Fruit fly (Drosophila melanogaster) whole organism, embryonic: Measurements from ENCODE around the gene Ugt37C2.

Experiments used
- Atf3 ChIP-seq: fragments of 200-800 bp; sonication (Bioruptor generic); optimal IDR thresholded peaks from 3 replicates; lab custom pipeline; 2016; ENCODE audit warnings: missing biosample characterization, missing genetic modification characterization
- Atf6 ChIP-seq: fragments of 200-800 bp; sonication (Bioruptor generic); IDR thresholded peaks from 2 replicates; pipeline ENCODE4 v1.3.6; 2022; ENCODE audit warnings: missing biosample characterization, missing genetic modification characterization
- BEAF-32 ChIP-seq: fragments of 200-800 bp; sonication (Bioruptor generic); optimal IDR thresholded peaks from 3 replicates; lab custom pipeline; 2017; ENCODE audit warnings: missing biosample characterization, missing genetic modification characterization, mild to moderate bottlenecking, moderate library complexity, missing genetic modification reagents
- Bgb ChIP-seq: fragments of 200-800 bp; sonication (Bioruptor generic); IDR thresholded peaks from 2 replicates; pipeline ENCODE4 v1.3.6; 2022; ENCODE audit warnings: missing biosample characterization, missing genetic modification characterization; ENCODE audit not compliant: partially characterized antibody
- CG10267 ChIP-seq: fragments of 200-800 bp; sonication (Bioruptor generic); optimal IDR thresholded peaks from 2 replicates; lab custom pipeline; 2018; ENCODE audit warnings: missing biosample characterization, mild to moderate bottlenecking, missing genetic modification characterization, moderate library complexity
- CG13287 ChIP-seq: fragments of 200-800 bp; sonication (Bioruptor generic); IDR thresholded peaks from 2 replicates; pipeline ENCODE4 v1.3.6; 2022; ENCODE audit warnings: missing biosample characterization, missing genetic modification characterization; ENCODE audit not compliant: partially characterized antibody
- CG14710 ChIP-seq: fragments of 200-800 bp; sonication (Bioruptor generic); optimal IDR thresholded peaks from 3 replicates; lab custom pipeline; 2019; ENCODE audit warnings: missing biosample characterization, mild to moderate bottlenecking, missing genetic modification characterization, moderate library complexity
- CG15479 ChIP-seq: fragments of 200-800 bp; sonication (Bioruptor generic); optimal IDR thresholded peaks from 3 replicates; lab custom pipeline; 2019; ENCODE audit warnings: missing biosample characterization, mild to moderate bottlenecking, missing genetic modification characterization, moderate library complexity
- CG16813 ChIP-seq: fragments of 200-800 bp; sonication (Bioruptor generic); IDR thresholded peaks from 3 replicates; pipeline ENCODE4 v1.3.6; 2022; ENCODE audit warnings: missing biosample characterization, missing genetic modification characterization; ENCODE audit not compliant: partially characterized antibody
- CG2199 ChIP-seq: fragments of 200-800 bp; sonication (Bioruptor generic); IDR thresholded peaks from 3 replicates; pipeline ENCODE4 v1.3.6; 2022; ENCODE audit warnings: missing biosample characterization, missing genetic modification characterization
- CG3995 ChIP-seq: fragments of 200-800 bp; sonication (Bioruptor generic); optimal IDR thresholded peaks from 3 replicates; lab custom pipeline; 2016; ENCODE audit warnings: missing biosample characterization, missing genetic modification characterization
- CG4424 ChIP-seq: fragments of 200-800 bp; sonication (Bioruptor generic); optimal IDR thresholded peaks from 3 replicates; lab custom pipeline; 2016; ENCODE audit warnings: missing biosample characterization, missing genetic modification characterization
- CG6791 ChIP-seq: fragments of 200-800 bp; sonication (Bioruptor generic); IDR thresholded peaks from 3 replicates; pipeline ENCODE4 v1.3.6; 2022; ENCODE audit warnings: missing biosample characterization, missing genetic modification characterization; ENCODE audit not compliant: partially characterized antibody
- CG9215 ChIP-seq: fragments of 200-800 bp; sonication (Bioruptor generic); IDR thresholded peaks from 2 replicates; pipeline ENCODE4 v1.3.6; 2022; ENCODE audit warnings: missing biosample characterization, missing genetic modification characterization
- CG9797 ChIP-seq: fragments of 200-800 bp; sonication (Bioruptor generic); optimal IDR thresholded peaks from 3 replicates; lab custom pipeline; 2018; ENCODE audit warnings: missing biosample characterization, mild to moderate bottlenecking, missing genetic modification characterization
- Dll ChIP-seq: fragments of 200-800 bp; sonication (Bioruptor generic); IDR thresholded peaks from 4 replicates; pipeline ENCODE4 v1.3.6; 2022; ENCODE audit warnings: missing biosample characterization, missing genetic modification characterization; ENCODE audit not compliant: partially characterized antibody
- Doc3 ChIP-seq: fragments of 200-800 bp; sonication (Bioruptor generic); IDR thresholded peaks from 3 replicates; pipeline ENCODE4 v1.3.6; 2022; ENCODE audit warnings: missing biosample characterization, missing genetic modification characterization; ENCODE audit not compliant: partially characterized antibody
- Dp ChIP-seq: fragments of 200-800 bp; sonication (Bioruptor generic); optimal IDR thresholded peaks from 2 replicates; lab custom pipeline; 2018; ENCODE audit warnings: missing biosample characterization, mild to moderate bottlenecking, missing genetic modification characterization, moderate library complexity
- Dref ChIP-seq: fragments of 200-800 bp; sonication (Bioruptor generic); IDR thresholded peaks from 2 replicates; pipeline ENCODE4 v1.3.6; 2022; ENCODE audit warnings: missing biosample characterization, missing genetic modification characterization
- Lim3 ChIP-seq: fragments of 200-800 bp; sonication (Bioruptor generic); IDR thresholded peaks from 2 replicates; pipeline ENCODE4 v1.3.6; 2022; ENCODE audit warnings: missing biosample characterization, missing genetic modification characterization
- MESR4 ChIP-seq: fragments of 200-800 bp; sonication (Bioruptor generic); optimal IDR thresholded peaks from 2 replicates; lab custom pipeline; 2018; ENCODE audit warnings: missing biosample characterization, mild to moderate bottlenecking, missing genetic modification characterization, moderate library complexity
- Myb ChIP-seq: fragments of 200-800 bp; sonication (Bioruptor generic); optimal IDR thresholded peaks from 2 replicates; lab custom pipeline; 2016; ENCODE audit warnings: missing biosample characterization, missing genetic modification characterization
- Opbp ChIP-seq: fragments of 200-800 bp; sonication (Bioruptor generic); IDR thresholded peaks from 3 replicates; pipeline ENCODE4 v1.3.6; 2022; ENCODE audit warnings: missing biosample characterization, missing genetic modification characterization; ENCODE audit not compliant: partially characterized antibody
- Pdp1 ChIP-seq, 2 experiments: fragments of 200-800 bp; sonication (Bioruptor generic); optimal IDR thresholded peaks; 3 replicates each; lab custom pipeline; 2016; ENCODE audit warnings: missing biosample characterization in 2 of 2, missing genetic modification characterization in 2 of 2, mild to moderate bottlenecking in 1 of 2, moderate library complexity in 1 of 2
- Ptx1 ChIP-seq: fragments of 200-800 bp; sonication (Bioruptor generic); IDR thresholded peaks from 2 replicates; pipeline ENCODE4 v1.3.6; 2022; ENCODE audit warnings: missing biosample characterization, missing genetic modification characterization
- Ravus ChIP-seq: fragments of 200-800 bp; sonication (Bioruptor generic); IDR thresholded peaks from 2 replicates; pipeline ENCODE4 v1.3.6; 2022; ENCODE audit warnings: missing biosample characterization, missing genetic modification characterization
- Scr ChIP-seq: fragments of 200-800 bp; sonication (Bioruptor generic); IDR thresholded peaks from 2 replicates; pipeline ENCODE4 v1.3.6; 2022; ENCODE audit warnings: missing biosample characterization, missing genetic modification characterization; ENCODE audit not compliant: partially characterized antibody
- Side ChIP-seq: fragments of 200-800 bp; sonication (Bioruptor generic); optimal IDR thresholded peaks from 2 replicates; lab custom pipeline; 2016; ENCODE audit warnings: missing biosample characterization, missing genetic modification characterization
- Sin3A ChIP-seq: fragments of >200 bp; optimal IDR thresholded peaks from 2 replicates; lab custom pipeline; 2018
- amos ChIP-seq: fragments of 200-800 bp; sonication (Bioruptor generic); IDR thresholded peaks from 2 replicates; pipeline ENCODE4 v1.3.6; 2022; ENCODE audit warnings: missing biosample characterization, missing genetic modification characterization; ENCODE audit not compliant: partially characterized antibody
- bowl ChIP-seq: fragments of 200-800 bp; sonication (Bioruptor generic); IDR thresholded peaks from 2 replicates; pipeline ENCODE4 v1.3.6; 2022; ENCODE audit warnings: missing biosample characterization, missing genetic modification characterization
- cg ChIP-seq: fragments of 200-800 bp; sonication (Bioruptor generic); optimal IDR thresholded peaks from 3 replicates; lab custom pipeline; 2019; ENCODE audit warnings: missing biosample characterization, mild to moderate bottlenecking, missing genetic modification characterization, moderate library complexity
- chm ChIP-seq: fragments of 200-800 bp; sonication (Bioruptor generic); IDR thresholded peaks from 2 replicates; pipeline ENCODE4 v1.3.6; 2022; ENCODE audit warnings: missing biosample characterization, missing genetic modification characterization
- fd64A ChIP-seq: fragments of 200-800 bp; sonication (Bioruptor generic); optimal IDR thresholded peaks from 3 replicates; lab custom pipeline; 2018; ENCODE audit warnings: missing biosample characterization, mild to moderate bottlenecking, missing genetic modification characterization
- gfzf ChIP-seq: fragments of 200-800 bp; sonication (Bioruptor generic); optimal IDR thresholded peaks from 2 replicates; lab custom pipeline; 2016; ENCODE audit warnings: missing biosample characterization, mild to moderate bottlenecking, missing genetic modification characterization, moderate library complexity
- insv ChIP-seq, 2 experiments: fragments of 200-800 bp; sonication (Bioruptor generic); optimal IDR thresholded peaks; 3 replicates each; lab custom pipeline; 2016 to 2018; ENCODE audit warnings: missing biosample characterization in 2 of 2, missing genetic modification characterization in 2 of 2
- inv ChIP-seq: fragments of 200-800 bp; sonication (Bioruptor generic); IDR thresholded peaks from 2 replicates; pipeline ENCODE4 v1.3.6; 2022; ENCODE audit warnings: missing biosample characterization, missing genetic modification characterization; ENCODE audit not compliant: partially characterized antibody
- knrl ChIP-seq: fragments of 200-800 bp; sonication (Bioruptor generic); IDR thresholded peaks from 3 replicates; pipeline ENCODE4 v1.3.6; 2022; ENCODE audit warnings: missing biosample characterization, missing genetic modification characterization; ENCODE audit not compliant: partially characterized antibody
- nerfin-1 ChIP-seq: fragments of 200-800 bp; sonication (Bioruptor generic); optimal IDR thresholded peaks from 3 replicates; lab custom pipeline; 2019; ENCODE audit warnings: missing biosample characterization, mild to moderate bottlenecking, missing genetic modification characterization, moderate library complexity
- nmo ChIP-seq: fragments of 200-800 bp; sonication (Bioruptor generic); optimal IDR thresholded peaks from 2 replicates; lab custom pipeline; 2018; ENCODE audit warnings: missing biosample characterization, mild to moderate bottlenecking, missing genetic modification characterization, moderate library complexity
- phol ChIP-seq: fragments of 200-800 bp; sonication (Bioruptor generic); optimal IDR thresholded peaks from 3 replicates; lab custom pipeline; 2018; ENCODE audit warnings: missing biosample characterization, mild to moderate bottlenecking, missing genetic modification characterization, moderate library complexity
- pzg ChIP-seq: fragments of 200-800 bp; sonication (Bioruptor generic); optimal IDR thresholded peaks from 3 replicates; lab custom pipeline; 2018; ENCODE audit warnings: missing biosample characterization, mild to moderate bottlenecking, missing genetic modification characterization, moderate library complexity
- rib ChIP-seq: fragments of 200-800 bp; sonication (Bioruptor generic); IDR thresholded peaks from 2 replicates; pipeline ENCODE4 v1.3.6; 2022; ENCODE audit warnings: missing biosample characterization, missing genetic modification characterization
- row ChIP-seq: fragments of 200-800 bp; sonication (Bioruptor generic); IDR thresholded peaks from 3 replicates; pipeline ENCODE4 v1.3.6; 2022; ENCODE audit warnings: missing biosample characterization, missing genetic modification characterization
- sens ChIP-seq: fragments of 200-800 bp; sonication (Bioruptor generic); peaks from one replicate; lab custom pipeline; 2016; ENCODE audit warnings: missing biosample characterization, missing genetic modification characterization
- trem ChIP-seq: fragments of 200-800 bp; optimal IDR thresholded peaks from 3 replicates; lab custom pipeline; 2019; ENCODE audit warnings: missing biosample characterization, mild to moderate bottlenecking, missing genetic modification characterization, moderate library complexity
- vnd ChIP-seq: fragments of 200-800 bp; sonication (Bioruptor generic); IDR thresholded peaks from 3 replicates; pipeline ENCODE4 v1.3.6; 2022; ENCODE audit warnings: missing biosample characterization, missing genetic modification characterization; ENCODE audit not compliant: partially characterized antibody

Gene Ugt37C2

dm6 chr2L:16824905-16825333 lies 30.9 kb downstream of the Ugt37C2 start, which contains the start of gene Cse1 (continued):
- TF ChIP-seq cg (peak; percentile 93), bowl (GFP tag; lab: Robert Waterston, UW) (no peak), Sin3A (lab: Kevin White, UChicago) (peak; percentile 68), Ptx1 (no peak), gfzf (GFP tag; lab: Kevin White, UChicago) (peak; percentile 13), fd64A (GFP tag; lab: Kevin White, UChicago) (no peak), CG10267 (tag; lab: Kevin White, UChicago) (no peak), knrl (GFP tag; lab: Robert Waterston, UW) (peak; percentile 68), CG9215 (GFP tag; lab: Robert Waterston, UW) (no peak), vnd (GFP tag; lab: Robert Waterston, UW) (0 out of 3 replicates have a peak, but pooled peaks have one; percentile 27), CG16813 (GFP tag; lab: Robert Waterston, UW) (peak; percentile 72), chm (GFP tag; lab: Robert Waterston, UW) (no peak), CG3995 (peak; percentile 56), Ravus (GFP tag; lab: Robert Waterston, UW) (no peak), BEAF-32 (GFP tag; lab: Kevin White, UChicago) (peak; percentile 71), pzg (GFP tag; lab: Kevin White, UChicago) (peak; percentile 34), Scr (GFP tag; lab: Robert Waterston, UW) (peak; percentile 78), CG4424 (GFP tag; lab: Kevin White, UChicago) (no peak), CG6791 (GFP tag; lab: Robert Waterston, UW) (0 out of 3 replicates have a peak, but pooled peaks have one; percentile 49), Dref (GFP tag; lab: Robert Waterston, UW) (peak; percentile 62), Atf6 (GFP tag; lab: Robert Waterston, UW) (no peak), nmo (GFP tag; lab: Kevin White, UChicago) (peak; percentile 40), Bgb (GFP tag; lab: Robert Waterston, UW) (peak; percentile 45; the same call in 1 of the 2 replicates), CG2199 (GFP tag; lab: Robert Waterston, UW) (0 out of 3 replicates have a peak, but pooled peaks have one; percentile 50), phol (tag; lab: Kevin White, UChicago) (peak; percentile 18), Myb (GFP tag; lab: Kevin White, UChicago) (peak; percentile 12), Pdp1 (GFP tag; optimal IDR thresholded peaks at IDR 0.05; lab: Kevin White, UChicago) (no peak), Doc3 (GFP tag; lab: Robert Waterston, UW) (0 out of 3 replicates have a peak, but pooled peaks have one; percentile 40), CG15479 (GFP tag; lab: Kevin White, UChicago) (peak; percentile 47), inv (GFP tag; lab: Robert Waterston, UW) (peak; percentile 55; the same call in 1 of the 2 replicates), row (GFP tag; lab: Robert Waterston, UW) (peak; percentile 36; the same call in 1 of the 3 replicates), Side (GFP tag; lab: Kevin White, UChicago) (no peak), MESR4 (peak; percentile 20), nerfin-1 (tag; lab: Kevin White, UChicago) (peak; percentile 98), CG9797 (GFP tag; lab: Kevin White, UChicago) (peak; percentile 17), Dll (GFP tag; lab: Robert Waterston, UW) (peak; percentile 74), Atf3 (GFP tag; lab: Kevin White, UChicago) (no peak), rib (GFP tag; lab: Robert Waterston, UW) (peak; percentile 75; the same call in 1 of the 2 replicates), CG13287 (GFP tag; lab: Robert Waterston, UW) (peak; percentile 70), Dp (GFP tag; lab: Kevin White, UChicago) (peak; percentile 23), Lim3 (GFP tag; lab: Robert Waterston, UW) (no peak), amos (GFP tag; lab: Robert Waterston, UW) (peak; percentile 69), insv (GFP tag; optimal IDR thresholded peaks at IDR 0.05; lab: Kevin White, UChicago) (peak in 1 of 2 experiments; percentile 34), CG14710 (tag; lab: Kevin White, UChicago) (peak; percentile 16), Opbp (GFP tag; lab: Robert Waterston, UW) (peak; percentile 57; the same call in 1 of the 3 replicates), trem (peak; percentile 14), sens (GFP tag; lab: Kevin White, UChicago) (peak; percentile 38)
